Fruit fly (Drosophila melanogaster) whole organism, embryonic: ENCODE data around the gene CG13008.

Experiments used
- Bgb ChIP-seq: fragments of 200-800 bp; sonication (Bioruptor generic); IDR thresholded peaks from 2 replicates; pipeline ENCODE4 v1.3.6; 2022; ENCODE audit warnings: missing biosample characterization, missing genetic modification characterization; ENCODE audit not compliant: partially characterized antibody
- Blimp-1 ChIP-seq: fragments of 200-800 bp; sonication (Bioruptor generic); optimal IDR thresholded peaks from 3 replicates; lab custom pipeline; 2018; ENCODE audit warnings: missing biosample characterization, missing genetic modification characterization, mild to moderate bottlenecking, moderate library complexity, missing genetic modification reagents
- BtbVII ChIP-seq: fragments of 200-800 bp; sonication (Bioruptor generic); optimal IDR thresholded peaks from 3 replicates; lab custom pipeline; 2017; ENCODE audit warnings: missing biosample characterization, mild to moderate bottlenecking, missing genetic modification characterization
- CG1024 ChIP-seq: fragments of 200-800 bp; sonication (Bioruptor generic); IDR thresholded peaks from 2 replicates; pipeline ENCODE4 v1.3.6; 2022; ENCODE audit warnings: missing biosample characterization, missing genetic modification characterization
- CG10267 ChIP-seq: fragments of 200-800 bp; sonication (Bioruptor generic); optimal IDR thresholded peaks from 2 replicates; lab custom pipeline; 2018; ENCODE audit warnings: missing biosample characterization, mild to moderate bottlenecking, missing genetic modification characterization, moderate library complexity
- CG13123 ChIP-seq: fragments of 200-800 bp; sonication (Bioruptor generic); optimal IDR thresholded peaks from 2 replicates; lab custom pipeline; 2016; ENCODE audit warnings: missing biosample characterization, missing genetic modification characterization
- CG13287 ChIP-seq: fragments of 200-800 bp; sonication (Bioruptor generic); IDR thresholded peaks from 2 replicates; pipeline ENCODE4 v1.3.6; 2022; ENCODE audit warnings: missing biosample characterization, missing genetic modification characterization; ENCODE audit not compliant: partially characterized antibody
- CG17385 ChIP-seq: fragments of 200-800 bp; sonication (Bioruptor generic); optimal IDR thresholded peaks from 3 replicates; lab custom pipeline; 2018; ENCODE audit warnings: missing biosample characterization, mild to moderate bottlenecking, missing genetic modification characterization
- CG18011 ChIP-seq: fragments of 200-800 bp; sonication (Bioruptor generic); optimal IDR thresholded peaks from 2 replicates; lab custom pipeline; 2017; ENCODE audit warnings: missing biosample characterization, missing genetic modification characterization, mild to moderate bottlenecking, moderate library complexity, missing genotype
- CG2712 ChIP-seq: fragments of 200-800 bp; optimal IDR thresholded peaks from 3 replicates; lab custom pipeline; 2019; ENCODE audit warnings: missing biosample characterization, mild to moderate bottlenecking, missing genetic modification characterization, moderate library complexity
- CG4854 ChIP-seq: fragments of 200-800 bp; sonication (Bioruptor generic); optimal IDR thresholded peaks from 2 replicates; lab custom pipeline; 2016; ENCODE audit warnings: missing biosample characterization, missing genetic modification characterization, inconsistent platforms
- CG6654 ChIP-seq: fragments of 200-800 bp; sonication (Bioruptor generic); optimal IDR thresholded peaks from 2 replicates; lab custom pipeline; 2017; ENCODE audit warnings: missing biosample characterization, mild to moderate bottlenecking, missing genetic modification characterization
- CG8089 ChIP-seq: fragments of 200-800 bp; sonication (Bioruptor generic); optimal IDR thresholded peaks from 3 replicates; lab custom pipeline; 2016; ENCODE audit warnings: missing biosample characterization, missing genetic modification characterization
- CG8765 ChIP-seq: fragments of 200-800 bp; sonication (Bioruptor generic); IDR thresholded peaks from 2 replicates; pipeline ENCODE4 v1.3.6; 2022; ENCODE audit warnings: missing biosample characterization, missing genetic modification characterization
- CrebB ChIP-seq: fragments of 200-800 bp; sonication (Bioruptor generic); optimal IDR thresholded peaks from 3 replicates; lab custom pipeline; 2018; ENCODE audit warnings: missing biosample characterization, mild to moderate bottlenecking, missing genetic modification characterization
- D19A ChIP-seq: fragments of 200-800 bp; optimal IDR thresholded peaks from 3 replicates; lab custom pipeline; 2019; ENCODE audit warnings: missing biosample characterization, mild to moderate bottlenecking, missing genetic modification characterization, moderate library complexity
- Dp ChIP-seq: fragments of 200-800 bp; sonication (Bioruptor generic); optimal IDR thresholded peaks from 2 replicates; lab custom pipeline; 2018; ENCODE audit warnings: missing biosample characterization, mild to moderate bottlenecking, missing genetic modification characterization, moderate library complexity
- H15 ChIP-seq: fragments of 200-800 bp; sonication (Bioruptor generic); IDR thresholded peaks from 3 replicates; pipeline ENCODE4 v1.3.6; 2022; ENCODE audit warnings: missing biosample characterization, missing genetic modification characterization
- H2.0 ChIP-seq: fragments of 200-800 bp; sonication (Bioruptor generic); IDR thresholded peaks from 2 replicates; pipeline ENCODE4 v1.3.6; 2022; ENCODE audit warnings: missing biosample characterization, missing genetic modification characterization
- HLH4C ChIP-seq: fragments of 200-800 bp; sonication (Bioruptor generic); IDR thresholded peaks from 3 replicates; pipeline ENCODE4 v1.3.6; 2022; ENCODE audit warnings: missing biosample characterization, missing genetic modification characterization; ENCODE audit not compliant: partially characterized antibody
- Jarid2 ChIP-seq: fragments of 200-800 bp; sonication (Bioruptor generic); optimal IDR thresholded peaks from 3 replicates; lab custom pipeline; 2017; ENCODE audit warnings: mild to moderate bottlenecking, missing biosample characterization, missing genetic modification reagents, missing genetic modification characterization
- Lpt ChIP-seq: fragments of >200 bp; optimal IDR thresholded peaks from 2 replicates; lab custom pipeline; 2018; ENCODE audit warnings: missing biosample characterization, missing genetic modification characterization
- Med ChIP-seq: fragments of 200-800 bp; sonication (Bioruptor generic); peaks from one replicate; lab custom pipeline; 2016; ENCODE audit warnings: missing biosample characterization, missing genetic modification characterization, mild to moderate bottlenecking, inconsistent platforms, moderate library complexity
- Side ChIP-seq: fragments of 200-800 bp; sonication (Bioruptor generic); optimal IDR thresholded peaks from 2 replicates; lab custom pipeline; 2016; ENCODE audit warnings: missing biosample characterization, missing genetic modification characterization
- Sry-δ ChIP-seq: fragments of 200-800 bp; sonication (Bioruptor generic); optimal IDR thresholded peaks from 2 replicates; lab custom pipeline; 2016; ENCODE audit warnings: missing biosample characterization, missing genetic modification characterization
- Ssrp ChIP-seq: fragments of 200-800 bp; sonication (Bioruptor generic); optimal IDR thresholded peaks from 2 replicates; lab custom pipeline; 2018; ENCODE audit warnings: missing biosample characterization, mild to moderate bottlenecking, missing genetic modification characterization, moderate library complexity
- Usf ChIP-seq: fragments of 200-800 bp; sonication (Bioruptor generic); optimal IDR thresholded peaks from 2 replicates; lab custom pipeline; 2017; ENCODE audit warnings: missing genotype, missing biosample characterization, missing genetic modification characterization
- ab ChIP-seq: fragments of 200-800 bp; sonication (Bioruptor generic); optimal IDR thresholded peaks from 2 replicates; lab custom pipeline; 2016; ENCODE audit warnings: missing biosample characterization, missing genetic modification characterization
- bsh ChIP-seq, 2 experiments: fragments of 200-800 bp; sonication (Bioruptor generic); optimal IDR thresholded peaks; 2 replicates each; lab custom pipeline; 2017 to 2018; ENCODE audit warnings: mild to moderate bottlenecking in 2 of 2, missing biosample characterization in 2 of 2, missing genetic modification characterization in 2 of 2, moderate library complexity in 1 of 2
- dm ChIP-seq: fragments of 200-800 bp; sonication (Bioruptor generic); optimal IDR thresholded peaks from 3 replicates; lab custom pipeline; 2016; ENCODE audit warnings: missing biosample characterization, missing genetic modification characterization
- fd3F ChIP-seq: fragments of 200-800 bp; sonication (Bioruptor generic); optimal IDR thresholded peaks from 2 replicates; lab custom pipeline; 2018; ENCODE audit warnings: missing biosample characterization, mild to moderate bottlenecking, missing genetic modification characterization, moderate library complexity
- fd96Cb ChIP-seq: fragments of 200-800 bp; sonication (Bioruptor generic); optimal IDR thresholded peaks from 2 replicates; lab custom pipeline; 2018; ENCODE audit warnings: missing biosample characterization, mild to moderate bottlenecking, missing genetic modification characterization, moderate library complexity
- gce ChIP-seq: fragments of 200-800 bp; sonication (Bioruptor generic); IDR thresholded peaks from 3 replicates; pipeline ENCODE4 v1.3.6; 2022; ENCODE audit warnings: missing biosample characterization, missing genetic modification characterization
- gem ChIP-seq: fragments of 200-800 bp; sonication (Bioruptor generic); optimal IDR thresholded peaks from 2 replicates; lab custom pipeline; 2019; ENCODE audit warnings: missing biosample characterization, mild to moderate bottlenecking, missing genetic modification characterization, moderate library complexity
- grau ChIP-seq: fragments of 200-800 bp; optimal IDR thresholded peaks from 3 replicates; lab custom pipeline; 2019; ENCODE audit warnings: missing biosample characterization, mild to moderate bottlenecking, missing genetic modification characterization, moderate library complexity
- grn ChIP-seq: fragments of 200-800 bp; sonication (Bioruptor generic); optimal IDR thresholded peaks from 3 replicates; lab custom pipeline; 2017; ENCODE audit warnings: missing biosample characterization, missing genetic modification characterization
- ham ChIP-seq: fragments of 200-800 bp; sonication (Bioruptor generic); IDR thresholded peaks from 2 replicates; pipeline ENCODE4 v1.3.6; 2022; ENCODE audit warnings: missing biosample characterization, missing genetic modification characterization
- nau ChIP-seq: fragments of 200-800 bp; sonication (Bioruptor generic); optimal IDR thresholded peaks from 3 replicates; lab custom pipeline; 2017; ENCODE audit warnings: missing biosample characterization, mild to moderate bottlenecking, missing genetic modification characterization, missing genetic modification reagents
- nmo ChIP-seq: fragments of 200-800 bp; sonication (Bioruptor generic); optimal IDR thresholded peaks from 2 replicates; lab custom pipeline; 2018; ENCODE audit warnings: missing biosample characterization, mild to moderate bottlenecking, missing genetic modification characterization, moderate library complexity
- onecut ChIP-seq: fragments of 200-800 bp; sonication (Bioruptor generic); IDR thresholded peaks from 2 replicates; pipeline ENCODE4 v1.3.6; 2022; ENCODE audit warnings: missing biosample characterization, missing genetic modification characterization
- peb ChIP-seq: fragments of 200-800 bp; sonication (Bioruptor generic); IDR thresholded peaks from 2 replicates; pipeline ENCODE4 v1.3.6; 2022; ENCODE audit warnings: missing biosample characterization, missing genetic modification characterization
- pita ChIP-seq: fragments of 200-800 bp; sonication (Bioruptor generic); optimal IDR thresholded peaks from 2 replicates; lab custom pipeline; 2017; ENCODE audit warnings: missing biosample characterization, mild to moderate bottlenecking, missing genetic modification characterization
- pros ChIP-seq: fragments of 200-800 bp; sonication (Bioruptor generic); optimal IDR thresholded peaks from 3 replicates; lab custom pipeline; 2019; ENCODE audit warnings: missing biosample characterization, mild to moderate bottlenecking, missing genetic modification characterization, moderate library complexity
- psq ChIP-seq: fragments of 200-800 bp; sonication (Bioruptor generic); optimal IDR thresholded peaks from 2 replicates; lab custom pipeline; 2017; ENCODE audit warnings: missing biosample characterization, missing genetic modification characterization
- sob ChIP-seq: fragments of 200-800 bp; sonication (Bioruptor generic); IDR thresholded peaks from 2 replicates; pipeline ENCODE4 v1.3.6; 2022; ENCODE audit warnings: missing biosample characterization, missing genetic modification characterization
- sqz ChIP-seq: fragments of 200-800 bp; sonication (Bioruptor generic); optimal IDR thresholded peaks from 3 replicates; lab custom pipeline; 2018; ENCODE audit warnings: missing biosample characterization, mild to moderate bottlenecking, missing genetic modification characterization
- sr ChIP-seq: fragments of 200-800 bp; sonication (Bioruptor generic); IDR thresholded peaks from 3 replicates; pipeline ENCODE4 v1.3.6; 2022; ENCODE audit warnings: missing biosample characterization, missing genetic modification characterization
- ssp ChIP-seq: fragments of 200-800 bp; sonication (Bioruptor generic); IDR thresholded peaks from 2 replicates; pipeline ENCODE4 v1.3.6; 2022; ENCODE audit warnings: missing biosample characterization, missing genetic modification characterization
- zfh2 ChIP-seq: fragments of 200-800 bp; sonication (Bioruptor generic); optimal IDR thresholded peaks from 2 replicates; lab custom pipeline; 2016; ENCODE audit warnings: missing biosample characterization, missing genetic modification characterization

The CG13008 gene

DNA sequence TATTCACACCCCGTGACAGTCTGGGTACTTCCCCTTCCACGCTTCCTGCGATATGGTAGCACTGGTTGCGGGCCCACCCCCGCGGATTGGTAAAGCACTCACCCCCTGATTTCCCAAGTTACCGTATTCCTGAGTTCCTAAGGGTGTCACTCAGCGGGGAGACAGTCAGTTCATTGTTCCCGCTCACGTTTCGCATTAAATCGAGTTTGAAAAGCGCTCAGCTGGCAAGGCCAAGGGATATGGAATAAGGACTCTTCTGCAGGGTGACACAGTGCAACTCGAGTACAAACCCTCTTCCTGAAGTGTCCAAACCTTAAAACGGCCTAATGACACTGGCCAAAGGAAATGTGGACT, 23.0 kb upstream of the CG13008 start (continued):
- TF ChIP-seq Jarid2 (GFP tag; lab: Kevin White, UChicago), result no peak
- no peak for TF ChIP-seq BtbVII (GFP tag; lab: Kevin White, UChicago)
- TF ChIP-seq gce (GFP tag; lab: Robert Waterston, UW), result no peak
- no peak for TF ChIP-seq CG1024
- TF ChIP-seq peb (GFP tag; lab: Robert Waterston, UW), result no peak
- no peak for TF ChIP-seq Ssrp (tag; lab: Kevin White, UChicago)
- peak; percentile 31 for TF ChIP-seq Med (GFP tag; lab: Kevin White, UChicago)
- TF ChIP-seq Bgb, result no peak
- TF ChIP-seq CG10267 (tag; lab: Kevin White, UChicago), result no peak
- TF ChIP-seq CG8089, result no peak
- no peak for TF ChIP-seq pita (GFP tag; lab: Kevin White, UChicago)
- no peak for TF ChIP-seq CG6654
- no peak for TF ChIP-seq ssp (GFP tag; lab: Robert Waterston, UW)
- peak; percentile 74 for TF ChIP-seq pros (GFP tag; lab: Kevin White, UChicago)
- no peak for TF ChIP-seq sob (GFP tag; lab: Robert Waterston, UW)
- no peak for TF ChIP-seq CG18011
- TF ChIP-seq grau, result no peak
- no peak for TF ChIP-seq CG13123
- no peak for TF ChIP-seq CG4854 (GFP tag; lab: Kevin White, UChicago)
- no peak for TF ChIP-seq ham

- TF ChIP-seq grn (GFP tag; lab: Kevin White, UChicago) (peak; percentile 34), CrebB (tag; lab: Kevin White, UChicago) (no peak), sr (GFP tag; lab: Robert Waterston, UW) (peak; percentile 90)
Measured at dm6 chrX:16689339-16689738, 21.8 kb upstream of the CG13008 start.

DNA sequence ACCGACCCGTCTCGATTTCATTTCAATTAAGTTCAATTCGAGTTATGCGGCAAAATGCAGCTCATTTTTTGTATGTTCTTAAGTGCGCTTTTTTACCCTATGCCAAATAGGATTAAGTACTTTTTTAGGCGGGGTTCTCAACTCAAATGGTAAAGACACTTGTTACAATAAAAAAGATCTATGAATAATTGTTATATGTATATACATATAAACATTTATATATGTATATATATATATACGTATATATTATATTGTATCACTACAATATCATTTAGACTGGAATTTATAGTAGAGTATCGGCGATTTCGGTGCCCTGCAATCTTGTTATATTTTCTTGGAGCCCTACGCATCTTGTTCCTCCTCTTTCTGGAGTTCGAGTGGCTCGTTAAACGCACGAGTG, 21.1 kb upstream of the CG13008 start:
- TF ChIP-seq CG2712 (tag; lab: Kevin White, UChicago) (peak; percentile 34), CG13287 (no peak), Side (no peak), nmo (GFP tag; lab: Kevin White, UChicago) (peak; percentile 15), fd96Cb (tag; lab: Kevin White, UChicago) (peak; percentile 25), CG17385 (GFP tag; lab: Kevin White, UChicago) (no peak), D19A (tag; lab: Kevin White, UChicago) (peak; percentile 92), Dp (no peak), Blimp-1 (GFP tag; lab: Kevin White, UChicago) (peak; percentile 29), bsh (GFP tag; optimal IDR thresholded peaks at IDR 0.05; lab: Kevin White, UChicago) (peak in 1 of 2 experiments; percentile 55), gem (tag; lab: Kevin White, UChicago) (peak; percentile 29)

dm6 chrX:16690499-16690898, 20.6 kb upstream of the CG13008 start:
- TF ChIP-seq psq (GFP tag; lab: Kevin White, UChicago) (no peak), CG2712 (tag; lab: Kevin White, UChicago) (peak; percentile 12), HLH4C (no peak), nau (GFP tag; lab: Kevin White, UChicago) (no peak), sqz (no peak), H2.0 (peak; percentile 55), dm (GFP tag; lab: Kevin White, UChicago) (no peak), fd3F (no peak), CG8765 (no peak), zfh2 (GFP tag; lab: Kevin White, UChicago) (no peak), H15 (GFP tag; lab: Robert Waterston, UW) (no peak), Lpt (GFP tag; lab: Kevin White, UChicago) (no peak), gem (tag; lab: Kevin White, UChicago) (peak; percentile 46), Sry-δ (GFP tag; lab: Kevin White, UChicago) (no peak), onecut (GFP tag; lab: Robert Waterston, UW) (no peak), Usf (GFP tag; lab: Kevin White, UChicago) (no peak), ab (GFP tag; lab: Kevin White, UChicago) (no peak)
